Fruit fly (Drosophila melanogaster) whole organism, embryonic: ENCODE measurements around the gene CG43815.
A peak's percentile ranks its signal among the peaks of the same experiment; 100 is the strongest.

Source experiments
- ATbp ChIP-seq: fragments of 200-800 bp; sonication (Bioruptor generic); optimal IDR thresholded peaks from 2 replicates; lab custom pipeline; 2017; ENCODE audit warnings: missing biosample characterization, mild to moderate bottlenecking, missing genetic modification characterization, missing genetic modification reagents
- Blimp-1 ChIP-seq: fragments of 200-800 bp; sonication (Bioruptor generic); optimal IDR thresholded peaks from 3 replicates; lab custom pipeline; 2018; ENCODE audit warnings: missing biosample characterization, missing genetic modification characterization, mild to moderate bottlenecking, moderate library complexity, missing genetic modification reagents
- CG10321 ChIP-seq: fragments of 200-800 bp; sonication (Bioruptor generic); IDR thresholded peaks from 2 replicates; pipeline ENCODE4 v1.3.6; 2022; ENCODE audit warnings: missing biosample characterization, missing genetic modification characterization
- CG10543 ChIP-seq: fragments of 200-800 bp; sonication (Bioruptor generic); optimal IDR thresholded peaks from 3 replicates; lab custom pipeline; 2017; ENCODE audit warnings: missing biosample characterization, mild to moderate bottlenecking, missing genetic modification characterization, moderate library complexity
- CG10979 ChIP-seq: fragments of 200-800 bp; sonication (Bioruptor generic); optimal IDR thresholded peaks from 2 replicates; lab custom pipeline; 2018; ENCODE audit warnings: missing biosample characterization, mild to moderate bottlenecking, missing genetic modification characterization, moderate library complexity
- CG11093 ChIP-seq: fragments of 200-800 bp; sonication (Bioruptor generic); IDR thresholded peaks from 3 replicates; pipeline ENCODE4 v1.3.6; 2022; ENCODE audit warnings: missing biosample characterization, missing genetic modification characterization
- CG11398 ChIP-seq: fragments of 200-800 bp; sonication (Bioruptor generic); optimal IDR thresholded peaks from 2 replicates; lab custom pipeline; 2016; ENCODE audit warnings: missing biosample characterization, missing genetic modification characterization
- CG11504 ChIP-seq: fragments of 200-800 bp; sonication (Bioruptor generic); optimal IDR thresholded peaks from 3 replicates; lab custom pipeline; 2019; ENCODE audit warnings: missing biosample characterization, mild to moderate bottlenecking, missing genetic modification characterization, moderate library complexity
- CG12236 ChIP-seq: fragments of 200-800 bp; sonication (Bioruptor generic); optimal IDR thresholded peaks from 2 replicates; lab custom pipeline; 2016; ENCODE audit warnings: missing biosample characterization, missing genetic modification characterization
- CG14050 ChIP-seq: fragments of 200-800 bp; sonication (Bioruptor generic); IDR thresholded peaks from 3 replicates; pipeline ENCODE4 v1.3.6; 2022; ENCODE audit warnings: missing biosample characterization, missing genetic modification characterization
- CG15479 ChIP-seq: fragments of 200-800 bp; sonication (Bioruptor generic); optimal IDR thresholded peaks from 3 replicates; lab custom pipeline; 2019; ENCODE audit warnings: missing biosample characterization, mild to moderate bottlenecking, missing genetic modification characterization, moderate library complexity
- CG16813 ChIP-seq: fragments of 200-800 bp; sonication (Bioruptor generic); IDR thresholded peaks from 3 replicates; pipeline ENCODE4 v1.3.6; 2022; ENCODE audit warnings: missing biosample characterization, missing genetic modification characterization; ENCODE audit not compliant: partially characterized antibody
- CG17829 ChIP-seq: fragments of 200-800 bp; optimal IDR thresholded peaks from 2 replicates; lab custom pipeline; 2019; ENCODE audit warnings: missing biosample characterization, mild to moderate bottlenecking, missing genetic modification characterization, moderate library complexity
- CG1832 ChIP-seq: fragments of 200-800 bp; sonication (Bioruptor generic); optimal IDR thresholded peaks from 2 replicates; lab custom pipeline; 2017; ENCODE audit warnings: missing biosample characterization, mild to moderate bottlenecking, missing genetic modification characterization, inconsistent platforms
- CG5953 ChIP-seq: fragments of 200-800 bp; sonication (Bioruptor generic); IDR thresholded peaks from 2 replicates; pipeline ENCODE4 v1.3.6; 2022; ENCODE audit warnings: missing biosample characterization, missing genetic modification characterization
- CG6791 ChIP-seq: fragments of 200-800 bp; sonication (Bioruptor generic); IDR thresholded peaks from 3 replicates; pipeline ENCODE4 v1.3.6; 2022; ENCODE audit warnings: missing biosample characterization, missing genetic modification characterization; ENCODE audit not compliant: partially characterized antibody
- CG8478 ChIP-seq: fragments of >200 bp; optimal IDR thresholded peaks from 2 replicates; lab custom pipeline; 2018
- Dfd ChIP-seq, 2 experiments: fragments of >200 bp; optimal IDR thresholded peaks; 2 replicates each; lab custom pipeline; 2017; ENCODE audit warnings: missing biosample characterization in 2 of 2, missing genetic modification characterization in 2 of 2
- Dref ChIP-seq: fragments of 200-800 bp; sonication (Bioruptor generic); IDR thresholded peaks from 2 replicates; pipeline ENCODE4 v1.3.6; 2022; ENCODE audit warnings: missing biosample characterization, missing genetic modification characterization
- ERR ChIP-seq: fragments of 200-800 bp; sonication (Bioruptor generic); optimal IDR thresholded peaks from 2 replicates; lab custom pipeline; 2016; ENCODE audit warnings: missing biosample characterization, missing genetic modification characterization
- HLH4C ChIP-seq: fragments of 200-800 bp; sonication (Bioruptor generic); IDR thresholded peaks from 3 replicates; pipeline ENCODE4 v1.3.6; 2022; ENCODE audit warnings: missing biosample characterization, missing genetic modification characterization; ENCODE audit not compliant: partially characterized antibody
- HmgD ChIP-seq: fragments of 200-800 bp; sonication (Bioruptor generic); optimal IDR thresholded peaks from 3 replicates; lab custom pipeline; 2016; ENCODE audit warnings: missing biosample characterization, missing genetic modification characterization
- HmgZ ChIP-seq: fragments of 200-800 bp; sonication (Bioruptor generic); optimal IDR thresholded peaks from 2 replicates; lab custom pipeline; 2018; ENCODE audit warnings: missing biosample characterization, mild to moderate bottlenecking, missing genetic modification characterization
- Jarid2 ChIP-seq: fragments of 200-800 bp; sonication (Bioruptor generic); optimal IDR thresholded peaks from 3 replicates; lab custom pipeline; 2017; ENCODE audit warnings: mild to moderate bottlenecking, missing biosample characterization, missing genetic modification reagents, missing genetic modification characterization
- Nf-YC ChIP-seq: fragments of 200-800 bp; optimal IDR thresholded peaks from 3 replicates; lab custom pipeline; 2019; ENCODE audit warnings: missing biosample characterization, mild to moderate bottlenecking, missing genetic modification characterization, moderate library complexity
- Opbp ChIP-seq: fragments of 200-800 bp; sonication (Bioruptor generic); IDR thresholded peaks from 3 replicates; pipeline ENCODE4 v1.3.6; 2022; ENCODE audit warnings: missing biosample characterization, missing genetic modification characterization; ENCODE audit not compliant: partially characterized antibody
- Sry-δ ChIP-seq: fragments of 200-800 bp; sonication (Bioruptor generic); optimal IDR thresholded peaks from 2 replicates; lab custom pipeline; 2016; ENCODE audit warnings: missing biosample characterization, missing genetic modification characterization
- Trl ChIP-seq, 3 experiments: fragments of >200 bp in 2 of 3; fragments of 200-800 bp in 1 of 3; sonication (Bioruptor generic) in 1 of 3; optimal IDR thresholded peaks; 2 replicates in 1 of 3; 3 replicates in 2 of 3; lab custom pipeline; 2016 to 2017; ENCODE audit warnings: missing biosample characterization in 1 of 3, missing genetic modification characterization in 1 of 3
- bbx ChIP-seq: fragments of 200-800 bp; sonication (Bioruptor generic); IDR thresholded peaks from 2 replicates; pipeline ENCODE4 v1.3.6; 2022; ENCODE audit warnings: missing biosample characterization, missing genetic modification characterization; ENCODE audit not compliant: partially characterized antibody
- crol ChIP-seq: fragments of 200-800 bp; sonication (Bioruptor generic); IDR thresholded peaks from 2 replicates; pipeline ENCODE4 v1.3.6; 2022; ENCODE audit warnings: missing biosample characterization, missing genetic modification characterization
- ftz-f1 ChIP-seq: fragments of 200-800 bp; sonication (Bioruptor generic); optimal IDR thresholded peaks from 2 replicates; lab custom pipeline; 2016; ENCODE audit warnings: missing biosample characterization, missing genetic modification characterization
- hbn ChIP-seq: fragments of 200-800 bp; sonication (Bioruptor generic); IDR thresholded peaks from 2 replicates; pipeline ENCODE4 v1.3.6; 2022; ENCODE audit warnings: missing biosample characterization, missing genetic modification characterization; ENCODE audit not compliant: partially characterized antibody
- inv ChIP-seq: fragments of 200-800 bp; sonication (Bioruptor generic); IDR thresholded peaks from 2 replicates; pipeline ENCODE4 v1.3.6; 2022; ENCODE audit warnings: missing biosample characterization, missing genetic modification characterization; ENCODE audit not compliant: partially characterized antibody
- jing ChIP-seq: fragments of 200-800 bp; sonication (Bioruptor generic); optimal IDR thresholded peaks from 2 replicates; lab custom pipeline; 2018; ENCODE audit warnings: missing biosample characterization, mild to moderate bottlenecking, missing genetic modification characterization
- lmd ChIP-seq: fragments of 200-800 bp; sonication (Bioruptor generic); IDR thresholded peaks from 2 replicates; pipeline ENCODE4 v1.3.6; 2022; ENCODE audit warnings: missing biosample characterization, missing genetic modification characterization
- lola ChIP-seq, 3 experiments: fragments of >200 bp in 2 of 3; fragments of 200-800 bp in 1 of 3; sonication (Bioruptor generic) in 1 of 3; optimal IDR thresholded peaks; 2 replicates each; lab custom pipeline; 2017 to 2019; ENCODE audit warnings: missing biosample characterization in 3 of 3, missing genetic modification characterization in 3 of 3, mild to moderate bottlenecking in 1 of 3, moderate library complexity in 1 of 3
- peb ChIP-seq: fragments of 200-800 bp; sonication (Bioruptor generic); IDR thresholded peaks from 2 replicates; pipeline ENCODE4 v1.3.6; 2022; ENCODE audit warnings: missing biosample characterization, missing genetic modification characterization
- prd ChIP-seq, 3 experiments: fragments of >200 bp in 2 of 3; fragments of 200-800 bp in 1 of 3; sonication (Bioruptor generic) in 1 of 3; optimal IDR thresholded peaks in 2 of 3; IDR thresholded peaks in 1 of 3; 2 replicates in 2 of 3; 3 replicates in 1 of 3; pipeline versions ENCODE4 v1.3.6 to Lab custom; 2017 to 2022; ENCODE audit warnings: missing biosample characterization in 1 of 3, missing genetic modification characterization in 1 of 3
- sd ChIP-seq: fragments of 200-800 bp; sonication (Bioruptor generic); optimal IDR thresholded peaks from 3 replicates; lab custom pipeline; 2018; ENCODE audit warnings: missing biosample characterization, mild to moderate bottlenecking, missing genetic modification characterization, moderate library complexity
- sob ChIP-seq: fragments of 200-800 bp; sonication (Bioruptor generic); IDR thresholded peaks from 2 replicates; pipeline ENCODE4 v1.3.6; 2022; ENCODE audit warnings: missing biosample characterization, missing genetic modification characterization
- sr ChIP-seq: fragments of 200-800 bp; sonication (Bioruptor generic); IDR thresholded peaks from 3 replicates; pipeline ENCODE4 v1.3.6; 2022; ENCODE audit warnings: missing biosample characterization, missing genetic modification characterization
- tgo ChIP-seq: fragments of 200-800 bp; sonication (Bioruptor generic); IDR thresholded peaks from 3 replicates; pipeline ENCODE4 v1.3.6; 2022; ENCODE audit warnings: missing biosample characterization, missing genetic modification characterization
- ttk ChIP-seq: fragments of 200-800 bp; sonication (Bioruptor generic); IDR thresholded peaks from 2 replicates; pipeline ENCODE4 v2.1.2; 2022; ENCODE audit warnings: missing biosample characterization, missing genetic modification characterization
- zfh1 ChIP-seq: fragments of 200-800 bp; sonication (Bioruptor generic); IDR thresholded peaks from 3 replicates; pipeline ENCODE4 v1.3.6; 2022; ENCODE audit warnings: missing biosample characterization, missing genetic modification characterization

The CG43815 gene

dm6 chr2L:3605673-3606072 lies 29.7 kb downstream of the CG43815 start:
- TF ChIP-seq CG8478, result peak; percentile 60
- peak in 1 of 2 experiments; percentile 11 for TF ChIP-seq Dfd (GFP tag; optimal IDR thresholded peaks at IDR 0.05; lab: Kevin White, UChicago)
- no peak for TF ChIP-seq sob (GFP tag; lab: Robert Waterston, UW)
- 0 out of 3 replicates have a peak, but pooled peaks have one; percentile 35 for TF ChIP-seq Opbp (GFP tag; lab: Robert Waterston, UW)

dm6 chr2L:3606462-3607270 lies 30.7 kb downstream of the CG43815 start, which contains the start of gene odd:
Gene odd, minus strand, starts transcription at chr2L:3606756.
- TF ChIP-seq Trl (optimal IDR thresholded peaks at IDR 0.05; lab: Kevin White, UChicago), result peak; percentile 35 to 36
- no peak for TF ChIP-seq Trl (GFP tag; optimal IDR thresholded peaks at IDR 0.05; lab: Kevin White, UChicago)
- no peak for TF ChIP-seq CG10979
- TF ChIP-seq Nf-YC, result peak; percentile 99
- peak; percentile 79 for TF ChIP-seq CG1832 (GFP tag; lab: Kevin White, UChicago)
- TF ChIP-seq CG5953 (GFP tag; lab: Robert Waterston, UW), result 0 out of 2 replicates have a peak, but pooled peaks have one; percentile 34
- peak; percentile 1 for TF ChIP-seq sd (tag; lab: Kevin White, UChicago)
- no peak for TF ChIP-seq ERR
- no peak for TF ChIP-seq Blimp-1 (GFP tag; lab: Kevin White, UChicago)
- no peak for TF ChIP-seq prd (optimal IDR thresholded peaks at IDR 0.05; lab: Kevin White, UChicago)
- peak; percentile 34; the same call in 1 of the 3 replicates for TF ChIP-seq prd (GFP tag; IDR thresholded peaks at IDR 0.05; lab: Robert Waterston, UW)
- peak; percentile 11 for TF ChIP-seq ftz-f1 (GFP tag; lab: Kevin White, UChicago)
- TF ChIP-seq CG10321 (GFP tag; lab: Robert Waterston, UW), result peak; percentile 84
- peak; percentile 57 for TF ChIP-seq sob (GFP tag; lab: Robert Waterston, UW)
- peak; percentile 48; the same call in 1 of the 3 replicates for TF ChIP-seq CG16813 (GFP tag; lab: Robert Waterston, UW)
- TF ChIP-seq CG17829 (tag; lab: Kevin White, UChicago), result peak; percentile 100
- no peak for TF ChIP-seq CG11093 (GFP tag; lab: Robert Waterston, UW)
- TF ChIP-seq lola (GFP tag; optimal IDR thresholded peaks at IDR 0.05; lab: Kevin White, UChicago), result no peak
- TF ChIP-seq Sry-δ (GFP tag; lab: Kevin White, UChicago), result no peak
- peak; percentile 15 for TF ChIP-seq CG15479 (GFP tag; lab: Kevin White, UChicago)
- 0 out of 2 replicates have a peak, but pooled peaks have one; percentile 19 for TF ChIP-seq Dref
- TF ChIP-seq jing, result peak; percentile 1
- peak; percentile 29; the same call in 1 of the 3 replicates for TF ChIP-seq HLH4C (GFP tag; lab: Robert Waterston, UW)
- TF ChIP-seq zfh1 (GFP tag; lab: Robert Waterston, UW), result 0 out of 3 replicates have a peak, but pooled peaks have one; percentile 25
- TF ChIP-seq CG10543, result peak; percentile 10
- no peak for TF ChIP-seq ATbp (GFP tag; lab: Kevin White, UChicago)
- TF ChIP-seq HmgZ, result peak; percentile 5
- no peak for TF ChIP-seq CG12236
- TF ChIP-seq ttk (GFP tag; lab: Robert Waterston, UW), result peak; percentile 63
- TF ChIP-seq peb, result 0 out of 2 replicates have a peak, but pooled peaks have one; percentile 11
- no peak for TF ChIP-seq lmd (GFP tag; lab: Robert Waterston, UW)
- no peak for TF ChIP-seq CG11398
- peak; percentile 50; the same call in 1 of the 3 replicates for TF ChIP-seq sr (GFP tag; lab: Robert Waterston, UW)
- peak; percentile 41 for TF ChIP-seq CG11504 (tag; lab: Kevin White, UChicago)
- no peak for TF ChIP-seq CG14050 (GFP tag; lab: Robert Waterston, UW)
- TF ChIP-seq hbn (GFP tag; lab: Robert Waterston, UW), result 0 out of 2 replicates have a peak, but pooled peaks have one; percentile 28
- TF ChIP-seq HmgD (GFP tag; lab: Kevin White, UChicago), result peak; percentile 20
- peak; percentile 97 for TF ChIP-seq Jarid2 (GFP tag; lab: Kevin White, UChicago)
- TF ChIP-seq tgo (GFP tag; lab: Robert Waterston, UW), result no peak
- TF ChIP-seq CG6791, result peak; percentile 69; the same call in 2 of the 3 replicates
- 0 out of 2 replicates have a peak, but pooled peaks have one; percentile 17 for TF ChIP-seq inv (GFP tag; lab: Robert Waterston, UW)
- peak; percentile 92 for TF ChIP-seq crol (GFP tag; lab: Robert Waterston, UW)
- TF ChIP-seq bbx (GFP tag; lab: Robert Waterston, UW), result peak; percentile 70
